Worm (Caenorhabditis elegans) whole organism, young adult: ENCODE data around the gene T07C12.10.

Experiments used
- K12H6.12 ChIP-seq: fragments of 200-800 bp; sonication (Bioruptor generic); optimal IDR thresholded peaks from 2 replicates; lab custom pipeline; 2018; ENCODE audit warnings: mild to moderate bottlenecking, missing genetic modification characterization, missing compliant biosample characterization

Gene T07C12.10

DNA sequence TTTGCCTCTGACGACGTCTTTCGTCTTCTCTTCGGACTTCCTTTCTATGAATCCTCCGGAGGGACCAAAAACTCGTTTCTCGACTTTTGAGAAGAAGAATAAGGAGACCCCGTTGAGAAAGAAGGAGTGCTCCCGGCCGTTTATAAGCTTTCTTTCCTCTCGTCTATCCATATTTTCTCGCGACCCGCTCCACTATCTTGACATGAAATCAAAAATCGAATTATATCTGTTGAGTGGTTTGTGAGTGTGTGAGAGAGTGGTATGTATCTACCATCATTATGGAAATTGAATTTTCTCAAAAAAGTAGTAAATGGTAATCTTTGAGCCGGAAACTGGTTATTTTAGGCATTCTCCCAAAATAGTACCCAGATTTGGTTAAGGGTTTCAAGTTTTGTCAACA lies 49.1 kb downstream of the T07C12.10 start:
- TF ChIP-seq K12H6.12: no peak
